Fruit fly (Drosophila melanogaster) Kc167 (cell line): Measurements from ENCODE around the gene CG2246.

Experiments
- Sin3A ChIP-seq: fragments of >200 bp; optimal IDR thresholded peaks from 2 replicates; lab custom pipeline; 2018; ENCODE audit warnings: missing external identifiers
- h ChIP-seq: fragments of >200 bp; optimal IDR thresholded peaks from 3 replicates; lab custom pipeline; 2018; ENCODE audit warnings: missing external identifiers
- insv ChIP-seq: fragments of >200 bp; optimal IDR thresholded peaks from 3 replicates; lab custom pipeline; 2018; ENCODE audit warnings: missing external identifiers

- TF ChIP-seq insv (no peak), h (lab: Kevin White, UChicago) (no peak), Sin3A (lab: Kevin White, UChicago) (no peak)
Observed at dm6 chr3R:30560070-30560469, 41.2 kb downstream of the CG2246 start, which contains the start of gene CG34155.
